Worm (Caenorhabditis elegans) whole organism, midembryonic: ENCODE data around the gene dhs-19.

Experiments
- klf-2 ChIP-seq: fragments of 200-800 bp; sonication (Bioruptor generic); conservative IDR thresholded peaks from 2 replicates; pipeline ENCODE4 v1.3.6; 2022; ENCODE audit warnings: missing genetic modification reagents, missing genetic modification characterization, missing compliant biosample characterization
- med-1 ChIP-seq: sonication (generic microtip); optimal IDR thresholded peaks from 2 replicates; lab custom pipeline; 2017; ENCODE audit warnings: missing genetic modification characterization, mild to moderate bottlenecking, missing compliant biosample characterization, antibody characterized with exemption, missing genetic modification reagents; ENCODE audit not compliant: insufficient read depth
- ztf-29 ChIP-seq: fragments of 200-800 bp; sonication (Bioruptor generic); IDR thresholded peaks from 2 replicates; pipeline ENCODE4 v1.3.6; 2022; ENCODE audit warnings: missing genetic modification reagents, missing genetic modification characterization, missing compliant biosample characterization

- TF ChIP-seq med-1 (GFP tag; lab: Kevin White, UChicago) = no peak
- TF ChIP-seq klf-2 (GFP tag; lab: Robert Waterston, UW) = no peak
- TF ChIP-seq ztf-29 (GFP tag; lab: Robert Waterston, UW) = no peak
Observed at ce11 chrV:11500980-11501379, 10.7 kb upstream of the dhs-19 start.
